Fruit fly (Drosophila melanogaster): ENCODE data around the gene LManI.

dm6 chr2L:10405008-10405654 lies 51.9 kb downstream of the LManI start, which contains the start of the genes CG17768, LSm-4 and Ir31a:
- TF ChIP-seq CG34367 (tag; optimal IDR thresholded peaks at IDR 0.05) (no peak), Ets98B (GFP tag; IDR thresholded peaks at IDR 0.05) (no peak), CG8159 (tag; optimal IDR thresholded peaks at IDR 0.05) (no peak), EcR (GFP tag; optimal IDR thresholded peaks at IDR 0.05) (no peak), CG14655 (GFP tag; optimal IDR thresholded peaks at IDR 0.05) (no peak), CG13204 (GFP tag; optimal IDR thresholded peaks at IDR 0.05) (no peak), CG12605 (GFP tag; IDR thresholded peaks at IDR 0.05) (no peak), CG17806 (tag; optimal IDR thresholded peaks at IDR 0.05) (no peak), CG15710 (tag; optimal IDR thresholded peaks at IDR 0.05) (no peak), gl (tag; optimal IDR thresholded peaks at IDR 0.05) (no peak), fd96Ca (GFP tag; IDR thresholded peaks at IDR 0.05) (no peak), D1 (tag; optimal IDR thresholded peaks at IDR 0.05) (no peak), CG4496 (GFP tag; IDR thresholded peaks at IDR 0.05) (no peak), CG8301 (tag; optimal IDR thresholded peaks at IDR 0.05) (no peak)

Data from whole organism, pupa.